Worm (Caenorhabditis elegans) whole organism, L4 larva: Measurements from ENCODE around the gene B0334.20.
A peak's percentile ranks its signal among the peaks of the same experiment; 100 is the strongest.

ENCODE experiments used
- F10B5.3 ChIP-seq: sonication (generic microtip); optimal IDR thresholded peaks from 2 replicates; lab custom pipeline; 2016; ENCODE audit warnings: mild to moderate bottlenecking, missing genetic modification characterization, missing compliant biosample characterization
- F37D6.2 ChIP-seq: sonication (generic microtip); optimal IDR thresholded peaks from 2 replicates; lab custom pipeline; 2016; ENCODE audit warnings: mild to moderate bottlenecking, missing genetic modification characterization, missing compliant biosample characterization
- F44E2.7 ChIP-seq: fragments of 200-800 bp; sonication (Bioruptor generic); IDR thresholded peaks from 2 replicates; pipeline ENCODE4 v2.1.2; 2022; ENCODE audit warnings: missing genetic modification characterization, missing compliant biosample characterization
- F49E8.2 ChIP-seq: sonication (generic microtip); optimal IDR thresholded peaks from 2 replicates; lab custom pipeline; 2016; ENCODE audit warnings: missing compliant biosample characterization, mild to moderate bottlenecking, missing genetic modification characterization, borderline replicate concordance
- T20F7.1 ChIP-seq: fragments of 200-800 bp; sonication (Bioruptor generic); optimal IDR thresholded peaks from 2 replicates; lab custom pipeline; 2018; ENCODE audit warnings: mild to moderate bottlenecking, missing genetic modification characterization, missing compliant biosample characterization
- T26A8.4 ChIP-seq: fragments of 200-800 bp; sonication (Bioruptor generic); IDR thresholded peaks from 2 replicates; pipeline ENCODE4 v1.3.6; 2022; ENCODE audit warnings: missing genetic modification characterization, missing compliant biosample characterization
- Y48G9A.11 ChIP-seq: fragments of 200-800 bp; sonication (Bioruptor generic); IDR thresholded peaks from 2 replicates; pipeline ENCODE4 v1.3.6; 2022; ENCODE audit warnings: missing genetic modification reagents, missing genetic modification characterization, missing compliant biosample characterization
- aha-1 ChIP-seq: fragments of 150-350 bp; peaks from one replicate; lab custom pipeline; 2014; ENCODE audit warnings: missing biosample characterization, missing genetic modification characterization
- ceh-44 ChIP-seq: fragments of 200-800 bp; sonication (Bioruptor generic); IDR thresholded peaks from 2 replicates; pipeline ENCODE4 v1.3.6; 2022; ENCODE audit warnings: missing genetic modification reagents, missing genetic modification characterization, missing compliant biosample characterization
- ceh-82 ChIP-seq: sonication (generic microtip); optimal IDR thresholded peaks from 2 replicates; lab custom pipeline; 2017; ENCODE audit warnings: missing biosample characterization, missing genetic modification characterization
- ces-1 ChIP-seq: fragments of 150-350 bp; sonication (generic microtip); optimal IDR thresholded peaks from 4 replicates; lab custom pipeline; 2014; ENCODE audit warnings: missing biosample characterization, missing genetic modification reagents, missing genetic modification characterization
- daf-16 ChIP-seq, 3 experiments: sonication (generic microtip); optimal IDR thresholded peaks; 2 replicates each; lab custom pipeline; 2016 to 2017; ENCODE audit warnings: missing genetic modification characterization in 3 of 3, missing genetic modification reagents in 3 of 3, mild to moderate bottlenecking in 2 of 3, missing compliant biosample characterization in 2 of 3, missing biosample characterization in 1 of 3, moderate library complexity in 1 of 3
- dmd-6 ChIP-seq: fragments of 200-800 bp; sonication (Bioruptor generic); IDR thresholded peaks from 2 replicates; pipeline ENCODE4 v1.3.6; 2022; ENCODE audit warnings: missing genetic modification reagents, missing genetic modification characterization, missing compliant biosample characterization
- dmd-8 ChIP-seq: fragments of 200-800 bp; sonication (Bioruptor generic); IDR thresholded peaks from 2 replicates; pipeline ENCODE4 v1.3.6; 2022; ENCODE audit warnings: missing genetic modification characterization, missing compliant biosample characterization
- dpl-1 ChIP-seq: fragments of 150-350 bp; optimal IDR thresholded peaks from 2 replicates; lab custom pipeline; 2014; ENCODE audit warnings: missing biosample characterization, missing genetic modification reagents, missing genetic modification characterization
- dve-1 ChIP-seq: sonication (generic microtip); optimal IDR thresholded peaks from 2 replicates; lab custom pipeline; 2017; ENCODE audit warnings: antibody characterized with exemption, mild to moderate bottlenecking, missing genetic modification characterization, missing compliant biosample characterization; ENCODE audit not compliant: insufficient read depth
- egl-27 ChIP-seq: sonication (generic microtip); optimal IDR thresholded peaks from 3 replicates; lab custom pipeline; 2017; ENCODE audit warnings: missing biosample characterization, missing genetic modification reagents, missing genetic modification characterization
- fos-1 ChIP-seq: fragments of 150-350 bp; optimal IDR thresholded peaks from 2 replicates; lab custom pipeline; 2014; ENCODE audit warnings: missing biosample characterization, missing genetic modification characterization
- hif-1 ChIP-seq, 2 experiments: sonication (generic microtip); optimal IDR thresholded peaks; 2 replicates each; lab custom pipeline; 2016 to 2017; ENCODE audit warnings: missing compliant biosample characterization in 2 of 2, missing genetic modification characterization in 2 of 2, missing genetic modification reagents in 2 of 2, missing genotype in 2 of 2, mild to moderate bottlenecking in 1 of 2
- hlh-11 ChIP-seq: fragments of 200-800 bp; sonication (Bioruptor generic); optimal IDR thresholded peaks from 2 replicates; lab custom pipeline; 2018; ENCODE audit warnings: mild to moderate bottlenecking, missing genetic modification characterization, missing compliant biosample characterization
- hlh-30 ChIP-seq: sonication (generic microtip); optimal IDR thresholded peaks from 2 replicates; lab custom pipeline; 2017; ENCODE audit warnings: antibody characterized with exemption, mild to moderate bottlenecking, missing genetic modification characterization, missing compliant biosample characterization; ENCODE audit not compliant: insufficient read depth
- hmg-1.1 ChIP-seq: fragments of 200-800 bp; sonication (Bioruptor generic); IDR thresholded peaks from 2 replicates; pipeline ENCODE4 v1.3.6; 2022; ENCODE audit warnings: missing genetic modification reagents, missing genetic modification characterization, missing compliant biosample characterization
- lin-15B ChIP-seq: fragments of 150-350 bp; sonication (generic microtip); optimal IDR thresholded peaks from 3 replicates; lab custom pipeline; 2014; ENCODE audit warnings: missing biosample characterization, missing genetic modification characterization
- lin-29 ChIP-seq: fragments of 200-800 bp; sonication (Bioruptor generic); IDR thresholded peaks from 2 replicates; pipeline ENCODE4 v1.3.6; 2022; ENCODE audit warnings: missing genetic modification reagents, missing genetic modification characterization, missing compliant biosample characterization
- lin-38 ChIP-seq: fragments of 200-800 bp; sonication (Bioruptor generic); IDR thresholded peaks from 2 replicates; pipeline ENCODE4 v1.3.6; 2022; ENCODE audit warnings: missing genetic modification reagents, missing genetic modification characterization, missing compliant biosample characterization
- lin-39 ChIP-seq: fragments of 150-350 bp; optimal IDR thresholded peaks from 2 replicates; lab custom pipeline; 2014; ENCODE audit warnings: missing biosample characterization, missing genetic modification reagents, missing genetic modification characterization
- lir-3 ChIP-seq: sonication (generic microtip); optimal IDR thresholded peaks from 2 replicates; lab custom pipeline; 2016; ENCODE audit warnings: mild to moderate bottlenecking, missing genetic modification characterization, missing compliant biosample characterization
- madf-5 ChIP-seq, 2 experiments: fragments of 200-800 bp; sonication (Bioruptor generic); IDR thresholded peaks; 2 replicates each; pipeline ENCODE4 v1.3.6; 2022; ENCODE audit warnings: missing compliant biosample characterization in 2 of 2, missing genetic modification characterization in 2 of 2
- mdl-1 ChIP-seq, 2 experiments: fragments of 150-350 bp in 1 of 2; sonication (generic microtip) in 1 of 2; optimal IDR thresholded peaks; 2 replicates each; lab custom pipeline; 2014 to 2017; ENCODE audit warnings: missing biosample characterization in 2 of 2, missing genetic modification characterization in 2 of 2
- mes-2 ChIP-seq: sonication (generic microtip); optimal IDR thresholded peaks from 2 replicates; lab custom pipeline; 2016; ENCODE audit warnings: missing genotype, mild to moderate bottlenecking, missing genetic modification characterization, missing compliant biosample characterization; ENCODE audit not compliant: poor library complexity, severe bottlenecking
- mxl-3 ChIP-seq: fragments of 200-800 bp; sonication (Bioruptor generic); optimal IDR thresholded peaks from 2 replicates; lab custom pipeline; 2018; ENCODE audit warnings: mild to moderate bottlenecking, missing genetic modification characterization, missing compliant biosample characterization
- nhr-11 ChIP-seq: fragments of 150-350 bp; optimal IDR thresholded peaks from 2 replicates; lab custom pipeline; 2014; ENCODE audit warnings: missing biosample characterization, missing genetic modification characterization
- nhr-28 ChIP-seq: fragments of 150-350 bp; optimal IDR thresholded peaks from 2 replicates; lab custom pipeline; 2014; ENCODE audit warnings: missing biosample characterization, missing genetic modification characterization
- nhr-42 ChIP-seq: fragments of 200-800 bp; sonication (Bioruptor generic); IDR thresholded peaks from 2 replicates; pipeline ENCODE4 v1.3.6; 2022; ENCODE audit warnings: missing genetic modification characterization, missing compliant biosample characterization
- nhr-48 ChIP-seq: sonication (generic microtip); optimal IDR thresholded peaks from 2 replicates; lab custom pipeline; 2016; ENCODE audit warnings: mild to moderate bottlenecking, missing genetic modification characterization, missing compliant biosample characterization
- nhr-6 ChIP-seq: fragments of 150-350 bp; optimal IDR thresholded peaks from 2 replicates; lab custom pipeline; 2014; ENCODE audit warnings: missing biosample characterization, missing genetic modification characterization
- php-3 ChIP-seq: fragments of 200-800 bp; sonication (Bioruptor generic); IDR thresholded peaks from 2 replicates; pipeline ENCODE4 v1.3.6; 2022; ENCODE audit warnings: missing genetic modification reagents, missing genetic modification characterization, missing compliant biosample characterization
- pqm-1 ChIP-seq: sonication (generic microtip); optimal IDR thresholded peaks from 2 replicates; lab custom pipeline; 2017; ENCODE audit warnings: missing biosample characterization, missing genetic modification characterization
- rbr-2 ChIP-seq: sonication (generic microtip); optimal IDR thresholded peaks from 2 replicates; lab custom pipeline; 2016; ENCODE audit warnings: missing genotype, missing genetic modification characterization, missing compliant biosample characterization
- sdz-12 ChIP-seq: fragments of 200-800 bp; sonication (Bioruptor generic); optimal IDR thresholded peaks from 2 replicates; lab custom pipeline; 2018; ENCODE audit warnings: mild to moderate bottlenecking, missing genetic modification characterization, missing compliant biosample characterization
- snpc-4 ChIP-seq: fragments of 150-350 bp; optimal IDR thresholded peaks from 2 replicates; lab custom pipeline; 2014; ENCODE audit warnings: missing biosample characterization, missing genetic modification characterization
- spr-1 ChIP-seq: sonication (generic microtip); optimal IDR thresholded peaks from 2 replicates; lab custom pipeline; 2016; ENCODE audit warnings: mild to moderate bottlenecking, missing genetic modification characterization, missing compliant biosample characterization
- tra-1 ChIP-seq: fragments of 200-800 bp; sonication (Bioruptor generic); IDR thresholded peaks from 2 replicates; pipeline ENCODE4 v1.3.6; 2022; ENCODE audit warnings: missing genetic modification reagents, missing genetic modification characterization, missing compliant biosample characterization
- unc-130 ChIP-seq: sonication (generic microtip); optimal IDR thresholded peaks from 2 replicates; lab custom pipeline; 2016; ENCODE audit warnings: missing genetic modification reagents, missing genetic modification characterization, missing compliant biosample characterization
- zfp-2 ChIP-seq: sonication (generic microtip); optimal IDR thresholded peaks from 2 replicates; lab custom pipeline; 2016; ENCODE audit warnings: mild to moderate bottlenecking, missing genetic modification characterization, missing compliant biosample characterization
- zfp-3 ChIP-seq: fragments of 200-800 bp; sonication (Bioruptor generic); conservative IDR thresholded peaks from 2 replicates; pipeline ENCODE4 v1.3.6; 2022; ENCODE audit warnings: missing genetic modification reagents, missing genetic modification characterization, missing compliant biosample characterization
- zip-2 ChIP-seq: fragments of 150-350 bp; optimal IDR thresholded peaks from 2 replicates; lab custom pipeline; 2014; ENCODE audit warnings: missing biosample characterization, missing genetic modification characterization

The B0334.20 gene

ce11 chrII:11473525-11474181, 26.6 kb downstream of the B0334.20 start, which contains the start of the genes metl-1 and W02B12.11 (continued):
- TF ChIP-seq tra-1 (GFP tag; lab: Robert Waterston, UW) (0 out of 2 replicates have a peak, but pooled peaks have one; percentile 45), egl-27 (tag; lab: Kevin White, UChicago) (no peak), spr-1 (tag; lab: Kevin White, UChicago) (peak; percentile 84), mes-2 (tag; lab: Kevin White, UChicago) (peak; percentile 93), fos-1 (no peak), sdz-12 (GFP tag; lab: Kevin White, UChicago) (no peak), lin-38 (GFP tag; lab: Robert Waterston, UW) (peak; percentile 88), daf-16 (GFP tag; optimal IDR thresholded peaks at IDR 0.05; lab: Kevin White, UChicago) (peak in 1 of 2 experiments; percentile 35), daf-16 (tag; optimal IDR thresholded peaks at IDR 0.05; lab: Kevin White, UChicago) (peak; percentile 79), mdl-1 (tag; optimal IDR thresholded peaks at IDR 0.05; lab: Kevin White, UChicago) (peak in 1 of 2 experiments; percentile 43), dmd-8 (no peak), F37D6.2 (tag; lab: Kevin White, UChicago) (peak; percentile 45), unc-130 (GFP tag; lab: Kevin White, UChicago) (peak; percentile 53), lin-39 (tag; lab: Kevin White, UChicago) (no peak), lin-29 (GFP tag; lab: Robert Waterston, UW) (peak; percentile 71; the same call in 1 of the 2 replicates), hlh-11 (tag; lab: Kevin White, UChicago) (peak; percentile 83), hif-1 (tag; optimal IDR thresholded peaks at IDR 0.05; lab: Kevin White, UChicago) (peak in 1 of 2 experiments; percentile 68), hmg-1.1 (GFP tag; lab: Robert Waterston, UW) (peak; percentile 87), ceh-44 (GFP tag; lab: Robert Waterston, UW) (no peak), lir-3 (tag; lab: Kevin White, UChicago) (no peak), ceh-82 (tag; lab: Kevin White, UChicago) (no peak), snpc-4 (tag; lab: Kevin White, UChicago) (no peak), dpl-1 (GFP tag; lab: Kevin White, UChicago) (peak; percentile 82), nhr-6 (tag; lab: Kevin White, UChicago) (peak; percentile 68)

- TF ChIP-seq Y48G9A.11 (GFP tag; lab: Robert Waterston, UW), result no peak
- peak; percentile 98 for TF ChIP-seq mxl-3
- TF ChIP-seq madf-5 (GFP tag; IDR thresholded peaks at IDR 0.05; lab: Robert Waterston, UW), result no peak
- TF ChIP-seq nhr-48 (tag; lab: Kevin White, UChicago), result peak; percentile 55
- TF ChIP-seq nhr-11 (tag; lab: Kevin White, UChicago), result no peak
- no peak for TF ChIP-seq F49E8.2 (tag; lab: Kevin White, UChicago)
- peak; percentile 71 for TF ChIP-seq pqm-1 (tag; lab: Kevin White, UChicago)
- peak; percentile 64 for TF ChIP-seq dve-1 (tag; lab: Kevin White, UChicago)
- peak; percentile 58 to 92 for TF ChIP-seq hif-1 (tag; optimal IDR thresholded peaks at IDR 0.05; lab: Kevin White, UChicago)
- TF ChIP-seq zip-2 (tag; lab: Kevin White, UChicago), result no peak
- TF ChIP-seq ces-1, result no peak
- TF ChIP-seq lin-15B (tag; lab: Kevin White, UChicago), result no peak
- TF ChIP-seq hlh-11 (tag; lab: Kevin White, UChicago), result peak; percentile 79
- TF ChIP-seq zfp-2 (tag; lab: Kevin White, UChicago), result no peak
- TF ChIP-seq nhr-42 (GFP tag; lab: Robert Waterston, UW), result no peak
- peak; percentile 25 for TF ChIP-seq T20F7.1 (GFP tag; lab: Kevin White, UChicago)
- TF ChIP-seq F44E2.7 (GFP tag; lab: Robert Waterston, UW), result no peak
- no peak for TF ChIP-seq daf-16 (GFP tag; optimal IDR thresholded peaks at IDR 0.05; lab: Kevin White, UChicago)
- peak; percentile 37 for TF ChIP-seq daf-16 (tag; optimal IDR thresholded peaks at IDR 0.05; lab: Kevin White, UChicago)
- TF ChIP-seq aha-1 (tag; lab: Kevin White, UChicago), result peak; percentile 99
- no peak for TF ChIP-seq zfp-3 (GFP tag; lab: Robert Waterston, UW)
- no peak for TF ChIP-seq T26A8.4 (GFP tag; lab: Robert Waterston, UW)
- TF ChIP-seq lin-29 (GFP tag; lab: Robert Waterston, UW), result no peak
- TF ChIP-seq hlh-30 (tag; lab: Kevin White, UChicago), result peak; percentile 71
- peak; percentile 85 for TF ChIP-seq dmd-6 (GFP tag; lab: Robert Waterston, UW)
- TF ChIP-seq nhr-28 (tag; lab: Kevin White, UChicago), result peak; percentile 91
- no peak for TF ChIP-seq rbr-2 (tag; lab: Kevin White, UChicago)
- 0 out of 2 replicates have a peak, but pooled peaks have one; percentile 10 for TF ChIP-seq php-3 (GFP tag; lab: Robert Waterston, UW)
- no peak for TF ChIP-seq F10B5.3 (tag; lab: Kevin White, UChicago)
- TF ChIP-seq F37D6.2 (tag; lab: Kevin White, UChicago), result no peak
Measured at ce11 chrII:11472542-11472941, 27.7 kb downstream of the B0334.20 start.
